Fruit fly (Drosophila melanogaster) whole organism, embryonic: Measurements from ENCODE around the gene CG34269.
A peak's percentile ranks its signal among the peaks of the same experiment; 100 is the strongest.

Source experiments
- CG10321 ChIP-seq: fragments of 200-800 bp; sonication (Bioruptor generic); IDR thresholded peaks from 2 replicates; pipeline ENCODE4 v1.3.6; 2022; ENCODE audit warnings: missing biosample characterization, missing genetic modification characterization
- CG12299 ChIP-seq: fragments of 200-800 bp; sonication (Bioruptor generic); optimal IDR thresholded peaks from 2 replicates; lab custom pipeline; 2018; ENCODE audit warnings: missing biosample characterization, mild to moderate bottlenecking, missing genetic modification characterization
- CG13894 ChIP-seq: fragments of 200-800 bp; sonication (Bioruptor generic); optimal IDR thresholded peaks from 3 replicates; lab custom pipeline; 2018; ENCODE audit warnings: missing biosample characterization, mild to moderate bottlenecking, missing genetic modification characterization, moderate library complexity
- CG14860 ChIP-seq: fragments of 200-800 bp; sonication (Bioruptor generic); IDR thresholded peaks from 3 replicates; pipeline ENCODE4 v1.3.6; 2022; ENCODE audit warnings: missing biosample characterization, missing genetic modification characterization; ENCODE audit not compliant: partially characterized antibody
- CG15269 ChIP-seq: fragments of 200-800 bp; sonication (Bioruptor generic); optimal IDR thresholded peaks from 2 replicates; lab custom pipeline; 2018; ENCODE audit warnings: missing biosample characterization, mild to moderate bottlenecking, missing genetic modification characterization, moderate library complexity
- CG1603 ChIP-seq: fragments of 200-800 bp; sonication (Bioruptor generic); optimal IDR thresholded peaks from 2 replicates; lab custom pipeline; 2019; ENCODE audit warnings: missing biosample characterization, mild to moderate bottlenecking, missing genetic modification characterization, moderate library complexity
- CG16813 ChIP-seq: fragments of 200-800 bp; sonication (Bioruptor generic); IDR thresholded peaks from 3 replicates; pipeline ENCODE4 v1.3.6; 2022; ENCODE audit warnings: missing biosample characterization, missing genetic modification characterization; ENCODE audit not compliant: partially characterized antibody
- CG18599 ChIP-seq: fragments of 200-800 bp; sonication (Bioruptor generic); optimal IDR thresholded peaks from 3 replicates; lab custom pipeline; 2017; ENCODE audit warnings: missing biosample characterization, missing genetic modification characterization, mild to moderate bottlenecking, moderate library complexity, missing genetic modification reagents
- CG2678 ChIP-seq: fragments of 200-800 bp; sonication (Bioruptor generic); optimal IDR thresholded peaks from 3 replicates; lab custom pipeline; 2019; ENCODE audit warnings: missing biosample characterization, mild to moderate bottlenecking, missing genetic modification characterization, moderate library complexity
- CG3065 ChIP-seq: fragments of 200-800 bp; sonication (Bioruptor generic); optimal IDR thresholded peaks from 2 replicates; lab custom pipeline; 2016; ENCODE audit warnings: missing biosample characterization, missing genetic modification characterization
- CG32772 ChIP-seq: fragments of 200-800 bp; sonication (Bioruptor generic); IDR thresholded peaks from 2 replicates; pipeline ENCODE4 v1.3.6; 2022; ENCODE audit warnings: missing biosample characterization, missing genetic modification characterization
- CG3847 ChIP-seq: fragments of 200-800 bp; sonication (Bioruptor generic); IDR thresholded peaks from 2 replicates; pipeline ENCODE4 v1.3.6; 2022; ENCODE audit warnings: missing biosample characterization, missing genetic modification characterization
- CG4328 ChIP-seq: fragments of 200-800 bp; sonication (Bioruptor generic); optimal IDR thresholded peaks from 3 replicates; lab custom pipeline; 2017; ENCODE audit warnings: missing biosample characterization, missing genetic modification reagents, missing genetic modification characterization
- CG4820 ChIP-seq: fragments of 200-800 bp; sonication (Bioruptor generic); optimal IDR thresholded peaks from 3 replicates; lab custom pipeline; 2016; ENCODE audit warnings: missing biosample characterization, missing genetic modification characterization
- CG5953 ChIP-seq: fragments of 200-800 bp; sonication (Bioruptor generic); IDR thresholded peaks from 2 replicates; pipeline ENCODE4 v1.3.6; 2022; ENCODE audit warnings: missing biosample characterization, missing genetic modification characterization
- CG6683 ChIP-seq: fragments of 200-800 bp; sonication (Bioruptor generic); optimal IDR thresholded peaks from 2 replicates; lab custom pipeline; 2017; ENCODE audit warnings: missing biosample characterization, mild to moderate bottlenecking, missing genetic modification characterization, missing genetic modification reagents
- CG7271 ChIP-seq: fragments of 200-800 bp; sonication (Bioruptor generic); optimal IDR thresholded peaks from 2 replicates; lab custom pipeline; 2018; ENCODE audit warnings: missing biosample characterization, mild to moderate bottlenecking, missing genetic modification characterization, moderate library complexity
- CG7357 ChIP-seq: fragments of 200-800 bp; sonication (Bioruptor generic); IDR thresholded peaks from 3 replicates; pipeline ENCODE4 v1.3.6; 2022; ENCODE audit warnings: missing biosample characterization, missing genetic modification characterization
- CG7786 ChIP-seq: fragments of 200-800 bp; sonication (Bioruptor generic); optimal IDR thresholded peaks from 2 replicates; lab custom pipeline; 2016; ENCODE audit warnings: missing biosample characterization, missing genetic modification characterization
- CG8765 ChIP-seq: fragments of 200-800 bp; sonication (Bioruptor generic); IDR thresholded peaks from 2 replicates; pipeline ENCODE4 v1.3.6; 2022; ENCODE audit warnings: missing biosample characterization, missing genetic modification characterization
- CG9437 ChIP-seq: fragments of 200-800 bp; sonication (Bioruptor generic); optimal IDR thresholded peaks from 2 replicates; lab custom pipeline; 2018; ENCODE audit warnings: missing biosample characterization, mild to moderate bottlenecking, missing genetic modification characterization
- CTCF ChIP-seq: fragments of 200-800 bp; sonication (Bioruptor generic); optimal IDR thresholded peaks from 2 replicates; lab custom pipeline; 2017; ENCODE audit warnings: missing biosample characterization, mild to moderate bottlenecking, missing genetic modification characterization, moderate library complexity
- Dip3 ChIP-seq: fragments of 200-800 bp; sonication (Bioruptor generic); optimal IDR thresholded peaks from 3 replicates; lab custom pipeline; 2016; ENCODE audit warnings: missing biosample characterization, missing genetic modification characterization
- ERR ChIP-seq: fragments of 200-800 bp; sonication (Bioruptor generic); optimal IDR thresholded peaks from 2 replicates; lab custom pipeline; 2016; ENCODE audit warnings: missing biosample characterization, missing genetic modification characterization
- Ets65A ChIP-seq: fragments of 200-800 bp; sonication (Bioruptor generic); peaks from one replicate; lab custom pipeline; 2016; ENCODE audit warnings: missing biosample characterization, missing genetic modification characterization
- Ets97D ChIP-seq: fragments of 200-800 bp; sonication (Bioruptor generic); optimal IDR thresholded peaks from 3 replicates; lab custom pipeline; 2016; ENCODE audit warnings: missing biosample characterization, missing genetic modification characterization
- HLH54F ChIP-seq: fragments of 200-800 bp; sonication (Bioruptor generic); optimal IDR thresholded peaks from 3 replicates; lab custom pipeline; 2016; ENCODE audit warnings: missing biosample characterization, missing genetic modification characterization
- Hey ChIP-seq: fragments of 200-800 bp; sonication (Bioruptor generic); optimal IDR thresholded peaks from 3 replicates; lab custom pipeline; 2018; ENCODE audit warnings: missing biosample characterization, mild to moderate bottlenecking, missing genetic modification characterization
- Lhr ChIP-seq: fragments of 200-800 bp; sonication (Bioruptor generic); optimal IDR thresholded peaks from 3 replicates; lab custom pipeline; 2017; ENCODE audit warnings: mild to moderate bottlenecking, missing biosample characterization, missing genetic modification reagents, missing genetic modification characterization
- Mad ChIP-seq: fragments of 200-800 bp; sonication (Bioruptor generic); optimal IDR thresholded peaks from 2 replicates; lab custom pipeline; 2016; ENCODE audit warnings: missing biosample characterization, missing genetic modification characterization
- Mrtf ChIP-seq: fragments of 200-800 bp; sonication (Bioruptor generic); IDR thresholded peaks from 3 replicates; pipeline ENCODE4 v1.3.6; 2022; ENCODE audit warnings: missing biosample characterization, missing genetic modification characterization
- Oaz ChIP-seq: fragments of 200-800 bp; sonication (Bioruptor generic); IDR thresholded peaks from 2 replicates; pipeline ENCODE4 v1.3.6; 2022; ENCODE audit warnings: missing biosample characterization, missing genetic modification characterization
- Sox100B ChIP-seq: fragments of 200-800 bp; sonication (Bioruptor generic); optimal IDR thresholded peaks from 3 replicates; lab custom pipeline; 2018; ENCODE audit warnings: missing biosample characterization, mild to moderate bottlenecking, missing genetic modification characterization
- Spps ChIP-seq: fragments of 200-800 bp; sonication (Bioruptor generic); optimal IDR thresholded peaks from 2 replicates; lab custom pipeline; 2018; ENCODE audit warnings: missing biosample characterization, mild to moderate bottlenecking, missing genetic modification characterization
- abd-A ChIP-seq: fragments of 200-800 bp; sonication (Bioruptor generic); optimal IDR thresholded peaks from 3 replicates; lab custom pipeline; 2019; ENCODE audit warnings: missing biosample characterization, mild to moderate bottlenecking, missing genetic modification characterization, moderate library complexity
- al ChIP-seq: fragments of 200-800 bp; sonication (Bioruptor generic); IDR thresholded peaks from 2 replicates; pipeline ENCODE4 v1.3.6; 2022; ENCODE audit warnings: missing biosample characterization, missing genetic modification characterization
- bab2 ChIP-seq: fragments of 200-800 bp; sonication (Bioruptor generic); optimal IDR thresholded peaks from 2 replicates; lab custom pipeline; 2016; ENCODE audit warnings: missing biosample characterization, missing genetic modification characterization
- cad ChIP-seq: fragments of >200 bp; optimal IDR thresholded peaks from 2 replicates; lab custom pipeline; 2017; ENCODE audit warnings: missing biosample characterization, missing genetic modification characterization
- cas ChIP-seq: fragments of 200-800 bp; sonication (Bioruptor generic); IDR thresholded peaks from 2 replicates; pipeline ENCODE4 v1.3.6; 2022; ENCODE audit warnings: missing biosample characterization, missing genetic modification characterization
- crc ChIP-seq: fragments of 200-800 bp; sonication (Bioruptor generic); optimal IDR thresholded peaks from 2 replicates; lab custom pipeline; 2016; ENCODE audit warnings: missing biosample characterization, missing genetic modification characterization
- fu2 ChIP-seq: fragments of 200-800 bp; sonication (Bioruptor generic); optimal IDR thresholded peaks from 2 replicates; lab custom pipeline; 2016; ENCODE audit warnings: missing biosample characterization, missing genetic modification characterization
- gsb ChIP-seq: fragments of 200-800 bp; sonication (Bioruptor generic); IDR thresholded peaks from 2 replicates; pipeline ENCODE4 v1.3.6; 2022; ENCODE audit warnings: missing biosample characterization, missing genetic modification characterization
- inv ChIP-seq: fragments of 200-800 bp; sonication (Bioruptor generic); IDR thresholded peaks from 2 replicates; pipeline ENCODE4 v1.3.6; 2022; ENCODE audit warnings: missing biosample characterization, missing genetic modification characterization; ENCODE audit not compliant: partially characterized antibody
- ken ChIP-seq: fragments of 200-800 bp; sonication (Bioruptor generic); IDR thresholded peaks from 3 replicates; pipeline ENCODE4 v1.3.6; 2022; ENCODE audit warnings: missing biosample characterization, missing genetic modification characterization
- nau ChIP-seq: fragments of 200-800 bp; sonication (Bioruptor generic); optimal IDR thresholded peaks from 3 replicates; lab custom pipeline; 2017; ENCODE audit warnings: missing biosample characterization, mild to moderate bottlenecking, missing genetic modification characterization, missing genetic modification reagents
- org-1 ChIP-seq: fragments of 200-800 bp; sonication (Bioruptor generic); optimal IDR thresholded peaks from 2 replicates; lab custom pipeline; 2017; ENCODE audit warnings: missing biosample characterization, missing genetic modification characterization
- sens ChIP-seq: fragments of 200-800 bp; sonication (Bioruptor generic); peaks from one replicate; lab custom pipeline; 2016; ENCODE audit warnings: missing biosample characterization, missing genetic modification characterization
- sisA ChIP-seq: fragments of 200-800 bp; sonication (Bioruptor generic); IDR thresholded peaks from 2 replicates; pipeline ENCODE4 v1.3.6; 2022; ENCODE audit warnings: missing biosample characterization, missing genetic modification characterization
- toy ChIP-seq: fragments of 200-800 bp; sonication (Bioruptor generic); IDR thresholded peaks from 2 replicates; pipeline ENCODE4 v1.3.6; 2022; ENCODE audit warnings: missing biosample characterization, missing genetic modification characterization
- trh ChIP-seq: fragments of 200-800 bp; sonication (Bioruptor generic); optimal IDR thresholded peaks from 2 replicates; lab custom pipeline; 2016; ENCODE audit warnings: missing biosample characterization, missing genetic modification characterization
- z ChIP-seq: fragments of 200-800 bp; sonication (Bioruptor generic); IDR thresholded peaks from 3 replicates; pipeline ENCODE4 v1.3.6; 2022; ENCODE audit warnings: missing biosample characterization, missing genetic modification characterization

CG34269 gene

dm6 chr3L:542863-543635 is 14.9 kb downstream of the CG34269 start, which contains the start of the genes Cypl and Hipk (continued):
- no peak for TF ChIP-seq Hey (tag; lab: Kevin White, UChicago)
- no peak for TF ChIP-seq inv (GFP tag; lab: Robert Waterston, UW)
- no peak for TF ChIP-seq toy (GFP tag; lab: Robert Waterston, UW)
- no peak for TF ChIP-seq org-1
- TF ChIP-seq trh (GFP tag; lab: Kevin White, UChicago), result no peak
- peak; percentile 53 for TF ChIP-seq CG18599 (GFP tag; lab: Kevin White, UChicago)
- no peak for TF ChIP-seq Oaz
- TF ChIP-seq CTCF (GFP tag; lab: Kevin White, UChicago), result no peak
- TF ChIP-seq CG8765 (GFP tag; lab: Robert Waterston, UW), result no peak
- TF ChIP-seq cas (GFP tag; lab: Robert Waterston, UW), result no peak
- TF ChIP-seq CG4820 (GFP tag; lab: Kevin White, UChicago), result no peak
- TF ChIP-seq Mad (GFP tag; lab: Kevin White, UChicago), result peak; percentile 64
- TF ChIP-seq HLH54F (GFP tag; lab: Kevin White, UChicago), result peak; percentile 3
- TF ChIP-seq ken (GFP tag; lab: Robert Waterston, UW), result no peak
- TF ChIP-seq sens (GFP tag; lab: Kevin White, UChicago), result peak; percentile 91
- peak; percentile 74 for TF ChIP-seq Ets97D (GFP tag; lab: Kevin White, UChicago)
- peak; percentile 32 for TF ChIP-seq nau
- no peak for TF ChIP-seq CG7271
- no peak for TF ChIP-seq CG9437 (GFP tag; lab: Kevin White, UChicago)
- no peak for TF ChIP-seq sisA
- TF ChIP-seq Lhr (GFP tag; lab: Kevin White, UChicago), result peak; percentile 92
- TF ChIP-seq CG3847 (GFP tag; lab: Robert Waterston, UW), result peak; percentile 72
- TF ChIP-seq CG2678 (tag; lab: Kevin White, UChicago), result peak; percentile 39
- TF ChIP-seq CG7786 (GFP tag; lab: Kevin White, UChicago), result no peak
- peak; percentile 64 for TF ChIP-seq abd-A (tag; lab: Kevin White, UChicago)
- TF ChIP-seq crc (GFP tag; lab: Kevin White, UChicago), result no peak
- TF ChIP-seq CG14860, result no peak
- no peak for TF ChIP-seq gsb (GFP tag; lab: Robert Waterston, UW)
- no peak for TF ChIP-seq Ets65A (GFP tag; lab: Kevin White, UChicago)
- no peak for TF ChIP-seq al (GFP tag; lab: Robert Waterston, UW)
- TF ChIP-seq CG32772 (GFP tag; lab: Robert Waterston, UW), result peak; percentile 54
- TF ChIP-seq CG1603 (tag; lab: Kevin White, UChicago), result peak; percentile 88
- TF ChIP-seq fu2 (GFP tag; lab: Kevin White, UChicago), result no peak
- peak; percentile 75 for TF ChIP-seq CG13894
- no peak for TF ChIP-seq cad (GFP tag; lab: Kevin White, UChicago)
- no peak for TF ChIP-seq CG7357
- TF ChIP-seq CG5953 (GFP tag; lab: Robert Waterston, UW), result no peak
- TF ChIP-seq CG10321 (GFP tag; lab: Robert Waterston, UW), result peak; percentile 77
- peak; percentile 35 for TF ChIP-seq CG6683
- peak; percentile 48 for TF ChIP-seq CG4328 (GFP tag; lab: Kevin White, UChicago)
- peak; percentile 69; the same call in 2 of the 3 replicates for TF ChIP-seq z (GFP tag; lab: Robert Waterston, UW)
- TF ChIP-seq Dip3, result peak; percentile 17
- peak; percentile 45; the same call in 1 of the 3 replicates for TF ChIP-seq CG16813
- peak; percentile 46 for TF ChIP-seq CG15269 (tag; lab: Kevin White, UChicago)
- no peak for TF ChIP-seq Spps (tag; lab: Kevin White, UChicago)
- TF ChIP-seq CG12299 (tag; lab: Kevin White, UChicago), result peak; percentile 44
- no peak for TF ChIP-seq Sox100B (GFP tag; lab: Kevin White, UChicago)
- peak; percentile 27 for TF ChIP-seq ERR
- no peak for TF ChIP-seq bab2
- no peak for TF ChIP-seq Mrtf (GFP tag; lab: Robert Waterston, UW)
- no peak for TF ChIP-seq CG3065
